Fruit fly (Drosophila melanogaster) whole organism, embryonic: ENCODE data around the gene Paics.
A peak's percentile ranks its signal among the peaks of the same experiment; 100 is the strongest.

Source experiments
- CG1024 ChIP-seq: fragments of 200-800 bp; sonication (Bioruptor generic); IDR thresholded peaks from 2 replicates; pipeline ENCODE4 v1.3.6; 2022; ENCODE audit warnings: missing biosample characterization, missing genetic modification characterization
- CG10267 ChIP-seq: fragments of 200-800 bp; sonication (Bioruptor generic); optimal IDR thresholded peaks from 2 replicates; lab custom pipeline; 2018; ENCODE audit warnings: missing biosample characterization, mild to moderate bottlenecking, missing genetic modification characterization, moderate library complexity
- CG11695 ChIP-seq: fragments of 200-800 bp; sonication (Bioruptor generic); IDR thresholded peaks from 3 replicates; pipeline ENCODE4 v1.3.6; 2022; ENCODE audit warnings: missing biosample characterization, missing genetic modification characterization
- CG12104 ChIP-seq: fragments of 200-800 bp; sonication (Bioruptor generic); optimal IDR thresholded peaks from 3 replicates; lab custom pipeline; 2016; ENCODE audit warnings: missing biosample characterization, missing genetic modification characterization
- CG1603 ChIP-seq: fragments of 200-800 bp; sonication (Bioruptor generic); optimal IDR thresholded peaks from 2 replicates; lab custom pipeline; 2019; ENCODE audit warnings: missing biosample characterization, mild to moderate bottlenecking, missing genetic modification characterization, moderate library complexity
- CG17186 ChIP-seq: fragments of 200-800 bp; sonication (Bioruptor generic); optimal IDR thresholded peaks from 3 replicates; lab custom pipeline; 2017; ENCODE audit warnings: missing biosample characterization, missing genetic modification reagents, missing genetic modification characterization
- CG18262 ChIP-seq: fragments of 200-800 bp; optimal IDR thresholded peaks from 3 replicates; lab custom pipeline; 2019; ENCODE audit warnings: missing biosample characterization, mild to moderate bottlenecking, missing genetic modification characterization, moderate library complexity
- CG18476 ChIP-seq: fragments of 200-800 bp; sonication (Bioruptor generic); optimal IDR thresholded peaks from 2 replicates; lab custom pipeline; 2016; ENCODE audit warnings: missing biosample characterization, mild to moderate bottlenecking, missing genetic modification characterization
- CG30403 ChIP-seq: fragments of 200-800 bp; sonication (Bioruptor generic); optimal IDR thresholded peaks from 3 replicates; lab custom pipeline; 2016; ENCODE audit warnings: missing biosample characterization, missing genetic modification characterization
- CG30431 ChIP-seq: fragments of 200-800 bp; sonication (Bioruptor generic); optimal IDR thresholded peaks from 2 replicates; lab custom pipeline; 2017; ENCODE audit warnings: missing biosample characterization, missing genetic modification characterization
- CG3163 ChIP-seq: fragments of 200-800 bp; sonication (Bioruptor generic); optimal IDR thresholded peaks from 3 replicates; lab custom pipeline; 2016; ENCODE audit warnings: missing biosample characterization, missing genetic modification characterization
- CG34376 ChIP-seq: fragments of 200-800 bp; sonication (Bioruptor generic); optimal IDR thresholded peaks from 2 replicates; lab custom pipeline; 2018; ENCODE audit warnings: missing biosample characterization, mild to moderate bottlenecking, missing genetic modification characterization
- CG4730 ChIP-seq: fragments of 200-800 bp; sonication (Bioruptor generic); IDR thresholded peaks from 2 replicates; pipeline ENCODE4 v1.3.6; 2022; ENCODE audit warnings: missing biosample characterization, missing genetic modification characterization
- CG6254 ChIP-seq: fragments of 200-800 bp; sonication (Bioruptor generic); optimal IDR thresholded peaks from 3 replicates; lab custom pipeline; 2017; ENCODE audit warnings: mild to moderate bottlenecking, missing biosample characterization, missing genetic modification reagents, missing genetic modification characterization
- CG6683 ChIP-seq: fragments of 200-800 bp; sonication (Bioruptor generic); optimal IDR thresholded peaks from 2 replicates; lab custom pipeline; 2017; ENCODE audit warnings: missing biosample characterization, mild to moderate bottlenecking, missing genetic modification characterization, missing genetic modification reagents
- CG6854 ChIP-seq: fragments of 200-800 bp; sonication (Bioruptor generic); optimal IDR thresholded peaks from 3 replicates; lab custom pipeline; 2017; ENCODE audit warnings: missing biosample characterization, mild to moderate bottlenecking, missing genetic modification characterization
- CG7987 ChIP-seq: fragments of 200-800 bp; sonication (Bioruptor generic); optimal IDR thresholded peaks from 2 replicates; lab custom pipeline; 2018; ENCODE audit warnings: missing biosample characterization, mild to moderate bottlenecking, missing genetic modification characterization, moderate library complexity
- CG9609 ChIP-seq: fragments of 200-800 bp; sonication (Bioruptor generic); optimal IDR thresholded peaks from 3 replicates; lab custom pipeline; 2016; ENCODE audit warnings: missing biosample characterization, missing genetic modification characterization
- CHES-1-like ChIP-seq: fragments of 200-800 bp; sonication (Bioruptor generic); optimal IDR thresholded peaks from 2 replicates; lab custom pipeline; 2016; ENCODE audit warnings: missing biosample characterization, missing genetic modification characterization
- Camta ChIP-seq: fragments of 200-800 bp; sonication (Bioruptor generic); optimal IDR thresholded peaks from 2 replicates; lab custom pipeline; 2016; ENCODE audit warnings: missing biosample characterization, missing genetic modification characterization
- Deaf1 ChIP-seq: fragments of 200-800 bp; optimal IDR thresholded peaks from 3 replicates; lab custom pipeline; 2019; ENCODE audit warnings: missing biosample characterization, mild to moderate bottlenecking, missing genetic modification characterization, moderate library complexity
- HHEX ChIP-seq: fragments of 200-800 bp; sonication (Bioruptor generic); optimal IDR thresholded peaks from 3 replicates; lab custom pipeline; 2017; ENCODE audit warnings: missing biosample characterization, mild to moderate bottlenecking, missing genetic modification characterization, missing genetic modification reagents
- Hr51 ChIP-seq, 2 experiments: fragments of 200-800 bp; sonication (Bioruptor generic); optimal IDR thresholded peaks; 2 replicates in 1 of 2; 3 replicates in 1 of 2; lab custom pipeline; 2016 to 2018; ENCODE audit warnings: missing biosample characterization in 2 of 2, missing genetic modification characterization in 2 of 2, mild to moderate bottlenecking in 1 of 2, moderate library complexity in 1 of 2
- Meics ChIP-seq: fragments of 200-800 bp; sonication (Bioruptor generic); optimal IDR thresholded peaks from 2 replicates; lab custom pipeline; 2017; ENCODE audit warnings: missing biosample characterization, mild to moderate bottlenecking, missing genetic modification characterization
- Nf-YC ChIP-seq: fragments of 200-800 bp; optimal IDR thresholded peaks from 3 replicates; lab custom pipeline; 2019; ENCODE audit warnings: missing biosample characterization, mild to moderate bottlenecking, missing genetic modification characterization, moderate library complexity
- PHDP ChIP-seq: fragments of 200-800 bp; sonication (Bioruptor generic); optimal IDR thresholded peaks from 3 replicates; lab custom pipeline; 2018; ENCODE audit warnings: missing biosample characterization, mild to moderate bottlenecking, missing genetic modification characterization, moderate library complexity
- Side ChIP-seq: fragments of 200-800 bp; sonication (Bioruptor generic); optimal IDR thresholded peaks from 2 replicates; lab custom pipeline; 2016; ENCODE audit warnings: missing biosample characterization, missing genetic modification characterization
- Six4 ChIP-seq: fragments of 200-800 bp; sonication (Bioruptor generic); optimal IDR thresholded peaks from 2 replicates; lab custom pipeline; 2016; ENCODE audit warnings: missing biosample characterization, missing genetic modification characterization
- Sox100B ChIP-seq: fragments of 200-800 bp; sonication (Bioruptor generic); optimal IDR thresholded peaks from 3 replicates; lab custom pipeline; 2018; ENCODE audit warnings: missing biosample characterization, mild to moderate bottlenecking, missing genetic modification characterization
- Spps ChIP-seq: fragments of 200-800 bp; sonication (Bioruptor generic); optimal IDR thresholded peaks from 2 replicates; lab custom pipeline; 2018; ENCODE audit warnings: missing biosample characterization, mild to moderate bottlenecking, missing genetic modification characterization
- Trl ChIP-seq, 3 experiments: fragments of >200 bp in 2 of 3; fragments of 200-800 bp in 1 of 3; sonication (Bioruptor generic) in 1 of 3; optimal IDR thresholded peaks; 2 replicates in 1 of 3; 3 replicates in 2 of 3; lab custom pipeline; 2016 to 2017; ENCODE audit warnings: missing biosample characterization in 1 of 3, missing genetic modification characterization in 1 of 3
- ab ChIP-seq: fragments of 200-800 bp; sonication (Bioruptor generic); optimal IDR thresholded peaks from 2 replicates; lab custom pipeline; 2016; ENCODE audit warnings: missing biosample characterization, missing genetic modification characterization
- az2 ChIP-seq: fragments of 200-800 bp; sonication (Bioruptor generic); optimal IDR thresholded peaks from 3 replicates; lab custom pipeline; 2016; ENCODE audit warnings: missing biosample characterization, missing genetic modification characterization
- cas ChIP-seq: fragments of 200-800 bp; sonication (Bioruptor generic); IDR thresholded peaks from 2 replicates; pipeline ENCODE4 v1.3.6; 2022; ENCODE audit warnings: missing biosample characterization, missing genetic modification characterization
- chn ChIP-seq: fragments of 200-800 bp; sonication (Bioruptor generic); optimal IDR thresholded peaks from 2 replicates; lab custom pipeline; 2016; ENCODE audit warnings: missing biosample characterization, missing genetic modification characterization
- dan ChIP-seq: fragments of 200-800 bp; sonication (Bioruptor generic); IDR thresholded peaks from 2 replicates; pipeline ENCODE4 v1.3.6; 2022; ENCODE audit warnings: missing biosample characterization, missing genetic modification characterization
- eyg ChIP-seq: fragments of 200-800 bp; sonication (Bioruptor generic); optimal IDR thresholded peaks from 3 replicates; lab custom pipeline; 2016; ENCODE audit warnings: missing biosample characterization, missing genetic modification characterization
- gce ChIP-seq: fragments of 200-800 bp; sonication (Bioruptor generic); IDR thresholded peaks from 3 replicates; pipeline ENCODE4 v1.3.6; 2022; ENCODE audit warnings: missing biosample characterization, missing genetic modification characterization
- gcm2 ChIP-seq: fragments of 200-800 bp; sonication (Bioruptor generic); optimal IDR thresholded peaks from 2 replicates; lab custom pipeline; 2016; ENCODE audit warnings: missing biosample characterization, missing genetic modification characterization
- hbn ChIP-seq: fragments of 200-800 bp; sonication (Bioruptor generic); IDR thresholded peaks from 2 replicates; pipeline ENCODE4 v1.3.6; 2022; ENCODE audit warnings: missing biosample characterization, missing genetic modification characterization; ENCODE audit not compliant: partially characterized antibody
- inv ChIP-seq: fragments of 200-800 bp; sonication (Bioruptor generic); IDR thresholded peaks from 2 replicates; pipeline ENCODE4 v1.3.6; 2022; ENCODE audit warnings: missing biosample characterization, missing genetic modification characterization; ENCODE audit not compliant: partially characterized antibody
- pan ChIP-seq, 4 experiments: fragments of >200 bp in 3 of 4; fragments of 200-800 bp in 1 of 4; sonication (Bioruptor generic) in 1 of 4; optimal IDR thresholded peaks in 3 of 4; IDR thresholded peaks in 1 of 4; 2 replicates each; pipeline versions ENCODE4 v1.3.6 to Lab custom; 2017 to 2022; ENCODE audit warnings: missing biosample characterization in 2 of 4, missing genetic modification characterization in 2 of 4, mixed read lengths in 1 of 4
- phol ChIP-seq: fragments of 200-800 bp; sonication (Bioruptor generic); optimal IDR thresholded peaks from 3 replicates; lab custom pipeline; 2018; ENCODE audit warnings: missing biosample characterization, mild to moderate bottlenecking, missing genetic modification characterization, moderate library complexity
- pzg ChIP-seq: fragments of 200-800 bp; sonication (Bioruptor generic); optimal IDR thresholded peaks from 3 replicates; lab custom pipeline; 2018; ENCODE audit warnings: missing biosample characterization, mild to moderate bottlenecking, missing genetic modification characterization, moderate library complexity
- slp2 ChIP-seq: fragments of 200-800 bp; sonication (Bioruptor generic); optimal IDR thresholded peaks from 2 replicates; lab custom pipeline; 2016; ENCODE audit warnings: missing biosample characterization, missing genetic modification characterization
- sr ChIP-seq: fragments of 200-800 bp; sonication (Bioruptor generic); IDR thresholded peaks from 3 replicates; pipeline ENCODE4 v1.3.6; 2022; ENCODE audit warnings: missing biosample characterization, missing genetic modification characterization
- tll ChIP-seq, 2 experiments: fragments of 200-800 bp in 1 of 2; fragments of >200 bp in 1 of 2; sonication (Bioruptor generic) in 1 of 2; optimal IDR thresholded peaks; 2 replicates each; lab custom pipeline; 2017 to 2019; ENCODE audit warnings: missing biosample characterization in 2 of 2, missing genetic modification characterization in 2 of 2, mild to moderate bottlenecking in 1 of 2, moderate library complexity in 1 of 2
- vnd ChIP-seq: fragments of 200-800 bp; sonication (Bioruptor generic); IDR thresholded peaks from 3 replicates; pipeline ENCODE4 v1.3.6; 2022; ENCODE audit warnings: missing biosample characterization, missing genetic modification characterization; ENCODE audit not compliant: partially characterized antibody
- wdn ChIP-seq: fragments of 200-800 bp; sonication (Bioruptor generic); IDR thresholded peaks from 2 replicates; pipeline ENCODE4 v1.3.6; 2022; ENCODE audit warnings: missing biosample characterization, missing genetic modification characterization

Paics gene

DNA sequence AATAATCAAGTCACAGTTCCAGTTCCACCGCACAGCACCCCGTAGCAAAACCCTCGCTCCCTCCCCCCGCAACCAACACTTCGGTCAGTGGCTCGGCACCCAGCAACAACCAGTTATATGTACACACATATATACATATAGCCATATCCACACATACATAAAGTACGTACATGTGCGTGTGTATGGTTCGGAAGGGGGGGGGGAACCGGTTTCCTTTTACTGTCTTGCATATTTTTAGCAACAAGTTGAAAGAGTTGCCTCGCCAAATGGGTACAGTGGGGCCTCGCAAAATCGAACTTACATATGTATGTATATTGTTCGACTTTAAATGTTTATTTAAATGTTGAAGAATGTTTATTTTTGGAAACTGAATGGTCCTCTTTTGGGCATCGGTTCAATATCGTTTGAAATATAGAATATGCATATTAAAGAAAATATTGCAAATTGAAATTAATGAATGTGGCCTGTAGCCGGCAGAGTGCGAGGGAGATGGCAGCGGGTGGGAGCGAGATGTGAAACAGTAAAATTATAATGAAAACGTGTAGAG is 5.3 kb downstream of the Paics start (continued):
- TF ChIP-seq gce (GFP tag; lab: Robert Waterston, UW) (no peak), inv (GFP tag; lab: Robert Waterston, UW) (no peak), CG9609 (GFP tag; lab: Kevin White, UChicago) (peak; percentile 2), sr (no peak), slp2 (GFP tag; lab: Kevin White, UChicago) (peak; percentile 32), Hr51 (GFP tag; optimal IDR thresholded peaks at IDR 0.05; lab: Kevin White, UChicago) (peak; percentile 58 to 75), Spps (tag; lab: Kevin White, UChicago) (no peak), Meics (GFP tag; lab: Kevin White, UChicago) (peak; percentile 85), CG18262 (tag; lab: Kevin White, UChicago) (peak; percentile 60), tll (GFP tag; optimal IDR thresholded peaks at IDR 0.05; lab: Kevin White, UChicago) (no peak), CG18476 (GFP tag; lab: Kevin White, UChicago) (peak; percentile 48), hbn (GFP tag; lab: Robert Waterston, UW) (no peak), dan (no peak), CG3163 (GFP tag; lab: Kevin White, UChicago) (no peak), CG6683 (GFP tag; lab: Kevin White, UChicago) (peak; percentile 47), CG6854 (GFP tag; lab: Kevin White, UChicago) (peak; percentile 49), HHEX (peak; percentile 75), Six4 (GFP tag; lab: Kevin White, UChicago) (no peak), CG34376 (GFP tag; lab: Kevin White, UChicago) (peak; percentile 5), CG1024 (GFP tag; lab: Robert Waterston, UW) (no peak), pzg (GFP tag; lab: Kevin White, UChicago) (no peak), PHDP (tag; lab: Kevin White, UChicago) (peak; percentile 78), CG7987 (GFP tag; lab: Kevin White, UChicago) (peak; percentile 18), CG30431 (GFP tag; lab: Kevin White, UChicago) (no peak), phol (tag; lab: Kevin White, UChicago) (peak; percentile 57), gcm2 (no peak), Nf-YC (tag; lab: Kevin White, UChicago) (peak; percentile 52), pan (optimal IDR thresholded peaks at IDR 0.05; lab: Kevin White, UChicago) (no peak), pan (GFP tag; optimal IDR thresholded peaks at IDR 0.05 in 1 of 2, IDR thresholded peaks at IDR 0.05 in 1 of 2) (peak in 1 of 2 experiments; percentile 78), Trl (optimal IDR thresholded peaks at IDR 0.05; lab: Kevin White, UChicago) (no peak), Trl (GFP tag; optimal IDR thresholded peaks at IDR 0.05; lab: Kevin White, UChicago) (peak; percentile 32), CG17186 (no peak), az2 (GFP tag; lab: Kevin White, UChicago) (peak; percentile 27), cas (GFP tag; lab: Robert Waterston, UW) (peak; percentile 58), CG30403 (GFP tag; lab: Kevin White, UChicago) (peak; percentile 69), Sox100B (GFP tag; lab: Kevin White, UChicago) (peak; percentile 58), vnd (GFP tag; lab: Robert Waterston, UW) (no peak), Deaf1 (tag; lab: Kevin White, UChicago) (peak; percentile 38), CG12104 (no peak), CG4730 (GFP tag; lab: Robert Waterston, UW) (peak; percentile 54), Side (GFP tag; lab: Kevin White, UChicago) (peak; percentile 51), chn (peak; percentile 40), Camta (GFP tag; lab: Kevin White, UChicago) (peak; percentile 47), eyg (no peak), CG1603 (peak; percentile 61), CHES-1-like (GFP tag; lab: Kevin White, UChicago) (peak; percentile 17), CG6254 (GFP tag; lab: Kevin White, UChicago) (no peak), ab (GFP tag; lab: Kevin White, UChicago) (no peak), CG11695 (GFP tag; lab: Robert Waterston, UW) (peak; percentile 81), wdn (GFP tag; lab: Robert Waterston, UW) (peak; percentile 75), CG10267 (peak; percentile 21)
